Worm (Caenorhabditis elegans) whole organism, L4/young adult: ENCODE data around the gene sri-42.

ENCODE experiments used
- W03F9.2 ChIP-seq: fragments of 150-350 bp; optimal IDR thresholded peaks from 2 replicates; lab custom pipeline; 2014; ENCODE audit warnings: missing biosample characterization, missing genetic modification characterization
- dao-5 ChIP-seq: sonication (generic microtip); optimal IDR thresholded peaks from 2 replicates; lab custom pipeline; 2016; ENCODE audit warnings: missing genotype, missing genetic modification characterization, moderate library complexity, missing compliant biosample characterization
- him-1 ChIP-seq: sonication (generic microtip); optimal IDR thresholded peaks from 2 replicates; lab custom pipeline; 2016; ENCODE audit warnings: missing genotype, missing genetic modification reagents, missing genetic modification characterization, missing compliant biosample characterization

sri-42 gene

DNA sequence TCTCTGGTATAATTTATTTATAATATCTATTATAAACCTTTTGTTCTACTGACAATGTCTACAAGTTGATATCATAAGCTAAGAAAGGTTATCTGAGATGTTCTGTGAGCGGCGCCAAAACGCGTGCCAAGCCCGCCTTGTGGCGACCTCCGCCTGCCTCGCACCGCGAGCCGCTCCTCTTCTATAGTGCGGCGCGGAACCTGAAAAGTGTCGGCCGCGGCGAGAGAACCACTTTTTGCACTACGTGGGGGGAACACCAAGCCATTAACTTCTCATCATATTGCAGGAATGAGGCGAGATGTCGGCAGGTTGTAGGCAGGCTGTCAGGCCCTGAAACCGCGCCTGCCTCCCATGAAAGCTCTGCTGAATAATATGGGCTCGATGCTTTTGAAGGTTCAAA is 29.5 kb downstream of the sri-42 start:
- TF ChIP-seq him-1, result no peak
- TF ChIP-seq dao-5, result no peak
- no peak for TF ChIP-seq W03F9.2 (tag; lab: Kevin White, UChicago)

DNA sequence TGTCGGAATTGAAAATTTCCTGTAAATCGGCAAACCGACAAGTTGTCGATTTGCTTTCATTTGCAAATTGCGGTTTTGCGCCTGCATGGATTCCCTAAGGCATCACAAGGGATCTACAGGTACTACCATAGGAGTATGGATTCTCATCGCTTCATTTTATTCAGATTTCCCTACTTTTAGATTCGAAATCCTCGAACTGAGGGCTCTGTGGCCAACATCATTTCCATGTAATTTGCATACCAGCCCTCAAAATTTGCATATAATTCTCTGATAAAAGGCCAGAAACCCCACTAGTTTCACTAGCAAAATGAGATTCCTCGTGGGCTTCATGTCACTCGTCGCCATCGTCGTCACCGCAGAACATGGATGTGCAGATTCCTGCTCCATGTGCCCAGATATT is 30.4 kb downstream of the sri-42 start, which contains the start of gene Y25C1A.2:
Gene Y25C1A.2, plus strand, starts transcription at position 301 of the 400 bp plus-strand sequence.
- TF ChIP-seq W03F9.2 (tag; lab: Kevin White, UChicago) (no peak), dao-5 (no peak), him-1 (no peak)

DNA sequence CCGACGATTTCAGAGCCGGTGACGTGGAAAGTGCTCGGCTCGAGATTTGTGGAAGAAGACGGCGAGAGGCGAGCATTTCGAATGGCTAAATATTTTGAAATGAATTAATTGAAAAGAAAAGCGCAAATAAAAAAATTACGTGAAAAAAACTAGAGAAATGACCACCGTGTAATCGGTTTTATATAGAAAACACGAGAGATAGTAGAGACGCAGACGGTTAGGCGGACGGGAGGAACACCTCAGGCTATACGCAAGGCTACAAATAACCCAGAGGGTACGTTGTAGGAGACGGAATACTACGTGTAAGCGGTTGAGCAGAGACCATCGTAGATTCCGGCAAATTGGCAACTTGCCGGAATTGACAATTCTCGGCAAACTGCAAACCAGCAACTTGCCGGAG is 31.6 kb downstream of the sri-42 start, which contains the start of gene Y25C1A.13:
Gene Y25C1A.13, minus strand, starts transcription at position 101 of the 400 bp plus-strand sequence.
- TF ChIP-seq him-1 (no peak), W03F9.2 (tag; lab: Kevin White, UChicago) (no peak), dao-5 (no peak)

DNA sequence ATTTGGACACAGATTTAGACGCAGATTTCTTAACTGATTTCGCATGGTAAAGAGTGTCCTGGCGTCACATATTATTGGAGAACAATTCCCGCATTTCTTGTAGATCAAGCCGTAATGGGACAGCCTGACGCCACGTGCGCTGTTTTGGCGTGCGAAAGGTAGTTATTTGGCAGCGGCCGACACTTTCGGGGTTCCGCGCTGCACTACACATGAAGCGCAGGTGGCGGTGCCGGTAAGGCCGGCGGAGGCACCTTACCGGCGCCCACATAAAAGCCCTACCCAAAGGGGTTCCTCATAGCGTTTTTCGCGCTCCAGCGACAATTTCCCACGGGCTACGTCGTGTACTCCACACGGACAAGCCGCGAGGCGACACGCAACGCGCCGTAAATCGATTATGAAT is 32.7 kb downstream of the sri-42 start:
- TF ChIP-seq W03F9.2 (tag; lab: Kevin White, UChicago), result no peak
- TF ChIP-seq dao-5, result no peak
- no peak for TF ChIP-seq him-1

DNA sequence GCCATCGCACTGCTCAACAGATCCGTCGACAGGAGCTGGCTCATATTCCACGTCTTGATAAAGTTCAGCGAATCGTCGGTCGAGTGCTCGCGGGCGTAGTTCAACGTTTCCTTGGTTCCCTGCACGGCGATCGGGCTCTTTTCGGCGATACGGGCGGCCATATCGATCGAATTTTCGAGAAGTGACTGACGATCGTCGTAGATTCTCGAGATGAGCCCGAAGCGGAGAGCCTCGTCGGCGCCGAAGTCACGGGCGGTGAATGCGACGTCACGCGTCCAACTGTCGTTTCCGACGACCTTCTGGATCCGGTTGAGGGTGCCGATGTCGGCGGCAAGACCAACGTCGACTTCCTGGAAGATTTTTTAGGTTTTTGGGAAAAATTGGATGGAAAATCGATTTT is 33.2 kb downstream of the sri-42 start:
- TF ChIP-seq W03F9.2 (tag; lab: Kevin White, UChicago) (no peak), him-1 (no peak), dao-5 (no peak)

DNA sequence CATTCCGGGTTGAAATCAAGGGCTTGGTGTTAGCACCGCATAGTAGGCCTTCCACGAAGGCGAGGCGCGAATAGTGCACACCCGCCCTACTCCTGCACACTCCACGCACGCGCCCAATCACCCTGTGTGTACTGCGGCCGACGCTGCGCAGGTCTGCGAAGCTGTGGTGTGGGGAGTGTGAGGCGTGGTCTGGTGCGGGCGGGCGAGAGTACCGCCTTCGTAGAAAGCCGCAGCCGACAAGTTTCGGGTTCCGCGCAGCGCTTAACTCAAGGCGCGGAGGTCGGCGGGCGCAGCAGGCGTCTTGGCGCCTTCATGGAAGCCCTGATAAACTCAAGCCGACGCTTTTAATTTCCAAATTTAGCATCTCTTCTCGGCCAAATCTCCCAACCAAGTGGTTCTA is 34.7 kb downstream of the sri-42 start:
- TF ChIP-seq dao-5, result no peak
- TF ChIP-seq W03F9.2 (tag; lab: Kevin White, UChicago), result no peak
- no peak for TF ChIP-seq him-1

DNA sequence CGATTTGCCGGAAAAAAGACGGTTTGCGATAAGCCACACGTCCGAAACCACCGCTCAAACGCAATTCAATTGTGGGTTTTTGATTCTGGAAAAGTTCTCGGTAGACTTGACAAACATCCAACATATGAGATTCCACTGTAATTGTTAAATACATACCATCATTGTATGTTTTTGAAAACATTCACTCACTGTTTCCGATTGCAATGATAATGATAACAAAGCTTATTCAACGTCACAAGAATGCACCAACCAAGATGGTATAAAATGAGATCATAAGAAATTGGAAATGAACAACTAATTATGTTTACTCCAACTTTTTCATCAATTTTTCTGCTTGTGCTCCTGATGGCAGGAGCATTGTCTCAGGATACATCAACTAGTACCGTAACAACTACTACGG is 37.0 kb downstream of the sri-42 start, which contains the start of gene clec-122:
Gene clec-122, plus strand, starts transcription at position 301 of the 400 bp plus-strand sequence.
- TF ChIP-seq dao-5 (no peak), W03F9.2 (tag; lab: Kevin White, UChicago) (no peak), him-1 (no peak)

DNA sequence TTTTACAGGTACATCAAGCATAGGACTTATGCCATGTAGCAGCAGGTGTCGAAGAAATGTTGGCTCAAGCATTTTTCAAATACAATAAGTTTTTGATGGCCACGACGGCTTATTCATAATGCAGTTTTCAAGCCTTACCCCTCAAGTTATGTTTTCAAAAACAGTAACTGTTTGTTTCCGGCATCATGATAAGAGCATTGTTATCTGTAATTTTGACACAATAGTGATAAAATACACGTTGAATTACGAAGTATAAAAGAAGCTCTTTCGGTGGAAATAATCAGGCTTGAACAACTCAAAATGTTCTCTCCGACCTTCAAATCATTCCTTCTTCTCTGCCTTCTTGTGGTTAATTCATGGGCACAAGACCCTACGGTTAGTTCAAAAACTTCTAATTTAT is 40.7 kb downstream of the sri-42 start, which contains the start of gene clec-121:
Gene clec-121, plus strand, starts transcription at position 301 of the 400 bp plus-strand sequence.
- TF ChIP-seq W03F9.2 (tag; lab: Kevin White, UChicago) (no peak), him-1 (no peak), dao-5 (no peak)

DNA sequence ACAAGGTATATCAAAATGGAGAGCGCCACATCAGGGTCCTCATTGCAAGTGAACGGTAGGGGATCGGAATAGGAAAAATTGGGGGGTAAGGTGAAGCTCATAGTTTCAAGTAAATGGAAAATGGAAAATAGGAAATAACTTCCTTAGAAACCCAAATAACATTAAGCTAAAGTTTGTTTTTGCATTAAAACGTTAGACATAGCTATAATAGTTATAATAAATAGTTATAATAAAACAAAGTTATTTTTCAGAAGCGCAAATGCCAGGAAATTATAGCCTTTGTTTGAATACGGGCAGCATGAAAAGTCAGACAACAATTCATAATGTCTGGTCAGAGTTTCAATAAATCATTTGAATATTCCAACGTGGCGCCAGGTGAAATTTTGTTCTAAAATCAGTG is 42.2 kb downstream of the sri-42 start, which contains the start of gene srg-24:
Gene srg-24, minus strand, starts transcription at position 101 of the 400 bp plus-strand sequence.
- no peak for TF ChIP-seq dao-5
- no peak for TF ChIP-seq W03F9.2 (tag; lab: Kevin White, UChicago)

DNA sequence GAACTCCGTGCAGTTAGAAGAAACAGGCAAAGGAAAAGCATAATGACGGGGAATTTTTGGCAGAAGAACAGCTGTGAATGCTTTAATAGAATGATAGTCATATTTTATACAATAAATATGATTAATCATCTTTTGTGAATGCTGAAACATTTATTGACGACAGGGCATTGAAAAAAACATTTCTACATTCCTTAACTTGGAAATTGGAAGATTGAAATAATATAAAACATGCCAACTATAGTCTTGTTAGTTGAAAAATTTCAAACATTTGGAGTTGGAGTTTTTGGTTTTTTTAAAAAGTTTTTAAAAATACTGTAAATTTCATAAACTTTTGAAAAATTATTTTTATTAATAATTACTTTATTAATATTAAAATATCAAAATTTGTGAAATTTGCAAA is 45.9 kb downstream of the sri-42 start, which contains the start of gene Y25C1A.14:
Gene Y25C1A.14, minus strand, starts transcription at position 101 of the 400 bp plus-strand sequence.
- no peak for TF ChIP-seq dao-5
- no peak for TF ChIP-seq him-1
- TF ChIP-seq W03F9.2 (tag; lab: Kevin White, UChicago), result no peak

DNA sequence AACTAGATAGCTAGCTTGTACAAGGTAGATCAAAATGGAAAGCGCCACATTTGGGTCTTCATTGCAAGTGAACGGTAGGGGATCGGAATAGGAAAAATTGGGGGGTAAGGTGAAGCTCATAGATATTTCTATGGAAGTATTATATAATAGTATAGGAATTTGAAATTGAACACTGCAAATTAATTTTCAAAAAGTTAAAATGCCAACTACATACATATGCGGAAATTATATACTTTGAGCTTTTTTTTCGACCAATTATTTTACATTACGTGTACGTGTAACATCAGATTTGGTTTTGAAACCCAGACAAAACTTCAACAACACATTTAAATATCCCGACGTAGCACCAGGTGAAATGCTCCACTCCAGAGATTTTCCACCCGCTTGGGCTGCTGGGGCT is 46.7 kb downstream of the sri-42 start, which contains the start of gene srg-23:
Gene srg-23, minus strand, starts transcription at position 101 of the 400 bp plus-strand sequence.
- TF ChIP-seq him-1 (no peak), dao-5 (no peak), W03F9.2 (tag; lab: Kevin White, UChicago) (no peak)

DNA sequence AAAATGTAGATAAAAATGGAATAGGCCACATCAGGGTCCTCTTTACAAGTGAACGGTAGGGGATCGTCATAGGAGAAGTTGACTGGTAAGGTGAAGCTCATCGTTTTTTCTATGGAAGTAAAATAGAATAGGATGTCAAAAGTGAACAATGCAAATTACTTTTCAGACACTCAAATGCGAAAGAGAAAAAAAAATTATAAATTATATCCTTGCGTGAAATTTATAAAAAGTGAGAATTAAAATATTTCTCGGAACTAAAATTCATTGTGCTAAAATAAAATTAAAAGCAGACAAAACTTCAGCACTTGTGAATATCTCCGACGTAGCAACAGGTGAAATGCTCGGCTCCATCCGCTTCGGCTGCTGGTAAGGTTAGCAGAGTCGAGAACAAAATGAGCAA is 49.4 kb downstream of the sri-42 start, which contains the start of gene srg-22:
Gene srg-22, minus strand, starts transcription at position 101 of the 400 bp plus-strand sequence.
- TF ChIP-seq him-1, result no peak
- no peak for TF ChIP-seq W03F9.2 (tag; lab: Kevin White, UChicago)
- no peak for TF ChIP-seq dao-5

DNA sequence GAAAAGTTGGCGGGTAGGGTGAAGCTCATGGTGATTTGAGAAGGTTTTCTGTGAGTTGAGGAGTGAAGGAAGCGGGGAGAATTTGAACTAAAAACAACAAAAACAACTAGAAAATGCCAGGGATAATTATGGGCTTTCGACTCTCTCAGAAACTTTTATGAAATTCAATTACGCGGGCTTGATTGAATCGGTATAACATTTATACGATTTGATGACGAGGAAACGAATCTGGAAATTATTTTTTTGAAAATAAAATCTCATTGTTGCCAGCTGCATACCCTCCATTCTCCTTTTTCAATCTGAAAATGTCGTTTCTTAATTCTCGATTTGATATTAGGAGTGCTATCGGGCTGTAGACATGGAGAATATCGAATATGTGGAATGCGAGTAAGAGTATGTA is 51.5 kb downstream of the sri-42 start, which contains the start of gene srg-21:
Gene srg-21, minus strand, starts transcription at position 101 of the 400 bp plus-strand sequence.
- TF ChIP-seq W03F9.2 (tag; lab: Kevin White, UChicago) (no peak), him-1 (no peak), dao-5 (no peak)
